Worm (Caenorhabditis elegans): Measurements from ENCODE around the gene ergi-1.

DNA sequence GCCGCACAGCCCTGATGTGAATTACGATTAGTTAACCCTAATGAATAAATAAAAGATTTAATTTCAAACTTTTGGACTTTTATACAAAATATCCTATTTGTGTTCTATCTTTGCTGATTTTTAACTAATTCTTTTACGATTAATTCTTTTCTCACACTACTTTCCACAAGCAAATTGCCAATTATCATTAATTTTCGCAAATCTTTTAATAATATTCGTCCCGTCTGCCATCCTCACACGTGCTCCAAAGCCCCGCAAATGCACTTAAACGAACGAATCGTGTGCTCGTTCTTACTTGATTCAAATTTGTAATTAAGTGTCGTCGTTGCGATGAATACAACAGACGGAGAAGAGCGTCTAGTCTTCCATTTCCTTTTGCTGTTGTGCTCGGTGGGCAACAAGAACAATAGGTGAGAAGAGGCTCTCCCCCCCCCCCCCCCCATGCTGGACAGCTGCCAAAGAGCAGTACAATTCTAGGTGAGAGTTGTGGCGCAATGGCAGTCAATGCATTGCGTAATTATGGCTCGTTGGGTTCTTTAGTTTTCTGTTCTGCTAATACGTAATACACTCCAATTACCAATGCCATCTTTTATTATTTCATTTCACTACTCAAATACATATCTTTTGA, 9.6 kb upstream of the ergi-1 start:
- no peak for TF ChIP-seq mdl-1 (tag; optimal IDR thresholded peaks at IDR 0.05)
- no peak for TF ChIP-seq unc-39 (tag; optimal IDR thresholded peaks at IDR 0.05)

All from whole organism, L2 larva.